Worm (Caenorhabditis elegans) whole organism, young adult: ENCODE measurements around the gene C15H11.1.

Experiments
- C06A6.2 ChIP-seq: fragments of 200-800 bp; sonication (Bioruptor generic); conservative IDR thresholded peaks from 2 replicates; pipeline ENCODE4 v1.3.6; 2022; ENCODE audit warnings: missing genetic modification characterization, missing compliant biosample characterization
- C17E4.6 ChIP-seq: fragments of 200-800 bp; sonication (Bioruptor generic); IDR thresholded peaks from 2 replicates; pipeline ENCODE4 v1.3.6; 2022; ENCODE audit warnings: missing genetic modification reagents, missing genetic modification characterization, missing compliant biosample characterization
- D2030.7 ChIP-seq: fragments of 200-800 bp; sonication (Bioruptor generic); IDR thresholded peaks from 2 replicates; pipeline ENCODE4 v1.3.6; 2022; ENCODE audit warnings: missing genetic modification reagents, missing genetic modification characterization, missing compliant biosample characterization
- F55B11.4 ChIP-seq: sonication (generic microtip); optimal IDR thresholded peaks from 2 replicates; lab custom pipeline; 2016; ENCODE audit warnings: missing compliant biosample characterization, missing genetic modification characterization, borderline replicate concordance; ENCODE audit not compliant: insufficient read depth
- K12H6.12 ChIP-seq: fragments of 200-800 bp; sonication (Bioruptor generic); optimal IDR thresholded peaks from 2 replicates; lab custom pipeline; 2018; ENCODE audit warnings: mild to moderate bottlenecking, missing genetic modification characterization, missing compliant biosample characterization
- Y53F4B.3 ChIP-seq: fragments of 200-800 bp; sonication (Bioruptor generic); IDR thresholded peaks from 2 replicates; pipeline ENCODE4 v1.3.6; 2022; ENCODE audit warnings: missing genetic modification reagents, missing genetic modification characterization, missing compliant biosample characterization
- Y53G8AR.9 ChIP-seq: fragments of 200-800 bp; sonication (Bioruptor generic); conservative IDR thresholded peaks from 2 replicates; pipeline ENCODE4 v1.3.6; 2022; ENCODE audit warnings: missing genetic modification reagents, missing genetic modification characterization, missing compliant biosample characterization
- Y67H2A.10 ChIP-seq: fragments of 200-800 bp; sonication (Bioruptor generic); conservative IDR thresholded peaks from 2 replicates; pipeline ENCODE4 v1.3.6; 2022; ENCODE audit warnings: missing genetic modification reagents, missing genetic modification characterization, missing compliant biosample characterization
- ZK185.1 ChIP-seq: sonication (generic microtip); optimal IDR thresholded peaks from 2 replicates; lab custom pipeline; 2016; ENCODE audit warnings: mild to moderate bottlenecking, missing genetic modification characterization, missing compliant biosample characterization; ENCODE audit not compliant: poor library complexity, severe bottlenecking
- aptf-3 ChIP-seq: fragments of 200-800 bp; sonication (Bioruptor generic); IDR thresholded peaks from 2 replicates; pipeline ENCODE4 v1.3.6; 2022; ENCODE audit warnings: missing genetic modification characterization, missing compliant biosample characterization
- ccch-3 ChIP-seq: fragments of 200-800 bp; sonication (Bioruptor generic); optimal IDR thresholded peaks from 2 replicates; lab custom pipeline; 2018; ENCODE audit warnings: mild to moderate bottlenecking, missing genetic modification characterization, missing compliant biosample characterization
- cebp-1 ChIP-seq, 2 experiments: fragments of 200-800 bp in 1 of 2; sonication (Bioruptor generic) in 1 of 2; sonication (generic microtip) in 1 of 2; IDR thresholded peaks in 1 of 2; optimal IDR thresholded peaks in 1 of 2; 2 replicates each; pipeline versions ENCODE4 v1.3.6 to Lab custom; 2017 to 2022; ENCODE audit warnings: missing compliant biosample characterization in 2 of 2, missing genetic modification characterization in 2 of 2, mild to moderate bottlenecking in 1 of 2, missing genetic modification reagents in 1 of 2, moderate library complexity in 1 of 2
- ceh-27 ChIP-seq: fragments of 200-800 bp; sonication (Bioruptor generic); optimal IDR thresholded peaks from 2 replicates; lab custom pipeline; 2018; ENCODE audit warnings: mild to moderate bottlenecking, missing genetic modification characterization, moderate library complexity, missing compliant biosample characterization
- ceh-58 ChIP-seq: fragments of 200-800 bp; sonication (Bioruptor generic); IDR thresholded peaks from 2 replicates; pipeline ENCODE4 v1.3.6; 2022; ENCODE audit warnings: missing genetic modification characterization, missing compliant biosample characterization
- ceh-91 ChIP-seq: fragments of 200-800 bp; sonication (Bioruptor generic); IDR thresholded peaks from 2 replicates; pipeline ENCODE4 v1.3.6; 2022; ENCODE audit warnings: missing genetic modification reagents, missing genetic modification characterization, missing compliant biosample characterization
- chd-7 ChIP-seq: sonication (generic microtip); optimal IDR thresholded peaks from 2 replicates; lab custom pipeline; 2016; ENCODE audit warnings: mild to moderate bottlenecking, missing genetic modification characterization, moderate library complexity, missing compliant biosample characterization
- die-1 ChIP-seq: sonication (generic microtip); optimal IDR thresholded peaks from 2 replicates; lab custom pipeline; 2016; ENCODE audit warnings: missing genotype, mild to moderate bottlenecking, missing genetic modification characterization, missing compliant biosample characterization
- dpff-1 ChIP-seq: sonication (generic microtip); optimal IDR thresholded peaks from 2 replicates; lab custom pipeline; 2017; ENCODE audit warnings: mild to moderate bottlenecking, missing genetic modification characterization, missing compliant biosample characterization
- efl-1 ChIP-seq: fragments of 150-350 bp; optimal IDR thresholded peaks from 2 replicates; lab custom pipeline; 2014; ENCODE audit warnings: missing biosample characterization, missing genetic modification reagents, missing genetic modification characterization
- ets-4 ChIP-seq: fragments of 200-800 bp; sonication (Bioruptor generic); optimal IDR thresholded peaks from 2 replicates; lab custom pipeline; 2018; ENCODE audit warnings: mild to moderate bottlenecking, missing genetic modification characterization, missing compliant biosample characterization
- fkh-3 ChIP-seq: sonication (generic microtip); optimal IDR thresholded peaks from 2 replicates; lab custom pipeline; 2016; ENCODE audit warnings: mild to moderate bottlenecking, missing genetic modification characterization, missing compliant biosample characterization
- hlh-26 ChIP-seq: fragments of 200-800 bp; sonication (Bioruptor generic); conservative IDR thresholded peaks from 2 replicates; pipeline ENCODE4 v1.3.6; 2022; ENCODE audit warnings: missing genetic modification reagents, missing genetic modification characterization, missing compliant biosample characterization
- hmg-1.2 ChIP-seq: fragments of 200-800 bp; sonication (Bioruptor generic); IDR thresholded peaks from 2 replicates; pipeline ENCODE4 v1.3.6; 2022; ENCODE audit warnings: missing genetic modification reagents, missing genetic modification characterization, missing compliant biosample characterization
- hmg-20 ChIP-seq: fragments of 200-800 bp; sonication (Bioruptor generic); IDR thresholded peaks from 2 replicates; pipeline ENCODE4 v1.3.6; 2022; ENCODE audit warnings: missing genetic modification reagents, missing genetic modification characterization, missing compliant biosample characterization
- let-607 ChIP-seq, 2 experiments: fragments of 200-800 bp in 1 of 2; sonication (Bioruptor generic) in 1 of 2; sonication (generic microtip) in 1 of 2; optimal IDR thresholded peaks; 2 replicates each; lab custom pipeline; 2016 to 2018; ENCODE audit warnings: mild to moderate bottlenecking in 2 of 2, missing compliant biosample characterization in 2 of 2, missing genetic modification characterization in 2 of 2, moderate library complexity in 2 of 2, missing genotype in 1 of 2
- lin-26 ChIP-seq: fragments of 200-800 bp; sonication (Bioruptor generic); IDR thresholded peaks from 2 replicates; pipeline ENCODE4 v1.3.6; 2022; ENCODE audit warnings: missing genetic modification reagents, missing genetic modification characterization, missing compliant biosample characterization
- lin-35 ChIP-seq, 3 experiments: fragments of 150-350 bp in 2 of 3; sonication (generic microtip) in 1 of 3; optimal IDR thresholded peaks; 2 replicates each; lab custom pipeline; 2014 to 2018; ENCODE audit warnings: missing biosample characterization in 3 of 3, missing genetic modification characterization in 3 of 3, missing genetic modification reagents in 3 of 3
- lir-1 ChIP-seq: fragments of 200-800 bp; sonication (Bioruptor generic); conservative IDR thresholded peaks from 2 replicates; pipeline ENCODE4 v1.3.6; 2022; ENCODE audit warnings: missing genetic modification reagents, missing genetic modification characterization, missing compliant biosample characterization
- lsl-1 ChIP-seq: fragments of 200-800 bp; sonication (Bioruptor generic); optimal IDR thresholded peaks from 2 replicates; lab custom pipeline; 2018; ENCODE audit warnings: mild to moderate bottlenecking, missing genetic modification characterization, moderate library complexity, missing compliant biosample characterization
- madf-10 ChIP-seq: sonication (generic microtip); optimal IDR thresholded peaks from 2 replicates; lab custom pipeline; 2016; ENCODE audit warnings: mild to moderate bottlenecking, missing genetic modification characterization, missing compliant biosample characterization
- madf-8 ChIP-seq: fragments of 200-800 bp; sonication (Bioruptor generic); conservative IDR thresholded peaks from 2 replicates; pipeline ENCODE4 v1.3.6; 2022; ENCODE audit warnings: missing genetic modification reagents, missing genetic modification characterization, missing compliant biosample characterization
- mel-28 ChIP-seq: sonication (generic microtip); optimal IDR thresholded peaks from 2 replicates; lab custom pipeline; 2016; ENCODE audit warnings: borderline replicate concordance, mild to moderate bottlenecking, missing genetic modification characterization, missing compliant biosample characterization
- mes-4 ChIP-seq: sonication (generic microtip); optimal IDR thresholded peaks from 2 replicates; lab custom pipeline; 2016; ENCODE audit warnings: missing genotype, missing genetic modification characterization, missing compliant biosample characterization
- mxl-1 ChIP-seq: sonication (generic microtip); optimal IDR thresholded peaks from 2 replicates; lab custom pipeline; 2016; ENCODE audit warnings: missing genetic modification characterization, missing compliant biosample characterization
- nfyb-1 ChIP-seq: fragments of 200-800 bp; sonication (Bioruptor generic); IDR thresholded peaks from 2 replicates; pipeline ENCODE4 v1.3.6; 2022; ENCODE audit warnings: missing genetic modification reagents, missing genetic modification characterization, missing compliant biosample characterization
- nhr-179 ChIP-seq: sonication (generic microtip); optimal IDR thresholded peaks from 2 replicates; lab custom pipeline; 2016; ENCODE audit warnings: mild to moderate bottlenecking, missing genetic modification characterization, missing compliant biosample characterization
- rcor-1 ChIP-seq: fragments of 200-800 bp; sonication (Bioruptor generic); IDR thresholded peaks from 2 replicates; pipeline ENCODE4 v1.3.6; 2022; ENCODE audit warnings: missing genetic modification reagents, missing genetic modification characterization, missing compliant biosample characterization
- sdz-38 ChIP-seq: sonication (generic microtip); optimal IDR thresholded peaks from 2 replicates; lab custom pipeline; 2016; ENCODE audit warnings: missing genotype, missing genetic modification characterization, missing compliant biosample characterization
- snpc-3.4 ChIP-seq: sonication (generic microtip); optimal IDR thresholded peaks from 2 replicates; lab custom pipeline; 2017; ENCODE audit warnings: missing genetic modification characterization, mild to moderate bottlenecking, missing compliant biosample characterization, antibody characterized with exemption, moderate library complexity, missing genotype, missing genetic modification reagents
- unc-62 ChIP-seq: fragments of 150-350 bp; optimal IDR thresholded peaks from 2 replicates; lab custom pipeline; 2014; ENCODE audit warnings: missing biosample characterization, missing genetic modification reagents, missing genetic modification characterization
- ztf-18 ChIP-seq: sonication (generic microtip); optimal IDR thresholded peaks from 2 replicates; lab custom pipeline; 2016; ENCODE audit warnings: missing genotype, mild to moderate bottlenecking, missing genetic modification characterization, missing compliant biosample characterization
- ztf-22 ChIP-seq: fragments of 200-800 bp; sonication (Bioruptor generic); optimal IDR thresholded peaks from 2 replicates; lab custom pipeline; 2018; ENCODE audit warnings: mild to moderate bottlenecking, missing genetic modification characterization, moderate library complexity, missing compliant biosample characterization
- ztf-25 ChIP-seq: fragments of 200-800 bp; sonication (Bioruptor generic); IDR thresholded peaks from 2 replicates; pipeline ENCODE4 v1.3.6; 2022; ENCODE audit warnings: missing genetic modification reagents, missing genetic modification characterization, missing compliant biosample characterization
- ztf-26 ChIP-seq: sonication (generic microtip); optimal IDR thresholded peaks from 2 replicates; lab custom pipeline; 2017; ENCODE audit warnings: missing genetic modification characterization, missing compliant biosample characterization
- ztf-28 ChIP-seq: fragments of 200-800 bp; sonication (Bioruptor generic); IDR thresholded peaks from 2 replicates; pipeline ENCODE4 v1.3.6; 2022; ENCODE audit warnings: missing genetic modification reagents, missing genetic modification characterization, missing compliant biosample characterization
- ztf-6 ChIP-seq: fragments of 200-800 bp; sonication (Bioruptor generic); IDR thresholded peaks from 2 replicates; pipeline ENCODE4 v1.3.6; 2022; ENCODE audit warnings: missing genetic modification reagents, missing genetic modification characterization, missing compliant biosample characterization

C15H11.1 gene

DNA sequence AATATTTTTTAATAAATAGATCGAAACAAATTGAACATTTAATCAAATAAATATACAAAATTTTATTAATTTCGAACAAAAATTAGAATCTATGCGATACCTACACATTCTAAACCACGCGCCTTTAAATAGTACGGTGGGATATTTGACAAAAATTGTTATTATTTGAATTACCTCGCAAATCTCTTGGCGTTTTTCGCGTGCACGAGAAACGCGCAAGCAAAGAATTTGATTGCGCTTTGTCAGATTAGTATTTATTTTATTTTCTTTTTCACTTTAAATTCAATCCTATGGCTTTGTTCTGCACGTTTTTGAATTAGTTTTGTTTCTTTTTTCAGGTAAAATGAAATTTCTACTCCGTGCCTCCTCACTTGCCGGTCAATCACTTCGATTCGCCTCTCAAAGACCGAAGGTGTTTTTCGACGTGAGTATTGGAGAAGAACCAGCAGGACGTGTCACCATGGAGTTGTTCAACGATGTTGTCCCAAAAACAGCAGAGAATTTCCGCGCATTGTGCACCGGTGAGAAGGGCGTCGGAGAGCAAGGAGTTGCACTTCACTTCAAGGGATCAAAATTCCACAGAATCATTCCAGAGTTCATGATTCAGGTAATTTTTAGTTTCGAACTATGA lies 37.8 kb upstream of the C15H11.1 start, which contains the start of gene cyn-1 (continued):
- TF ChIP-seq mes-4 (no peak), lin-35 (GFP tag; optimal IDR thresholded peaks at IDR 0.05; lab: Kevin White, UChicago) (peak; percentile 61 to 96 (median 74)), madf-8 (GFP tag; lab: Robert Waterston, UW) (peak; percentile 34; the same call in 1 of the 2 replicates), Y53F4B.3 (GFP tag; lab: Robert Waterston, UW) (no peak), aptf-3 (GFP tag; lab: Robert Waterston, UW) (no peak), F55B11.4 (tag; lab: Kevin White, UChicago) (no peak), dpff-1 (no peak), snpc-3.4 (peak; percentile 71), C17E4.6 (GFP tag; lab: Robert Waterston, UW) (no peak), ztf-22 (GFP tag; lab: Kevin White, UChicago) (no peak), C06A6.2 (no peak), Y67H2A.10 (GFP tag; lab: Robert Waterston, UW) (no peak), let-607 (tag; optimal IDR thresholded peaks at IDR 0.05; lab: Kevin White, UChicago) (peak in 1 of 2 experiments; percentile 44), mxl-1 (tag; lab: Kevin White, UChicago) (no peak), sdz-38 (tag; lab: Kevin White, UChicago) (no peak), mel-28 (tag; lab: Kevin White, UChicago) (no peak), ceh-91 (GFP tag; lab: Robert Waterston, UW) (0 out of 2 replicates have a peak, but pooled peaks have one; percentile 11), rcor-1 (peak; percentile 53), efl-1 (GFP tag; lab: Kevin White, UChicago) (peak; percentile 81), ztf-6 (GFP tag; lab: Robert Waterston, UW) (no peak), K12H6.12 (no peak), D2030.7 (GFP tag; lab: Robert Waterston, UW) (peak; percentile 54; the same call in 1 of the 2 replicates), ztf-25 (GFP tag; lab: Robert Waterston, UW) (no peak), die-1 (no peak), unc-62 (no peak), ceh-58 (GFP tag; lab: Robert Waterston, UW) (no peak), ztf-18 (tag; lab: Kevin White, UChicago) (peak; percentile 96), ztf-26 (tag; lab: Kevin White, UChicago) (peak; percentile 42), cebp-1 (GFP tag; IDR thresholded peaks at IDR 0.05; lab: Robert Waterston, UW) (no peak), cebp-1 (tag; optimal IDR thresholded peaks at IDR 0.05; lab: Kevin White, UChicago) (peak; percentile 72), ZK185.1 (tag; lab: Kevin White, UChicago) (peak; percentile 67), hmg-1.2 (GFP tag; lab: Robert Waterston, UW) (peak; percentile 53), nhr-179 (no peak), lir-1 (GFP tag; lab: Robert Waterston, UW) (no peak), fkh-3 (no peak), chd-7 (no peak), nfyb-1 (GFP tag; lab: Robert Waterston, UW) (peak; percentile 70), Y53G8AR.9 (peak; percentile 91), lsl-1 (GFP tag; lab: Kevin White, UChicago) (peak; percentile 65), hmg-20 (GFP tag; lab: Robert Waterston, UW) (no peak), ccch-3 (GFP tag; lab: Kevin White, UChicago) (no peak), ets-4 (GFP tag; lab: Kevin White, UChicago) (no peak), madf-10 (peak; percentile 51), hlh-26 (GFP tag; lab: Robert Waterston, UW) (no peak), ceh-27 (GFP tag; lab: Kevin White, UChicago) (no peak), ztf-28 (no peak), lin-26 (GFP tag; lab: Robert Waterston, UW) (no peak; the same call in 1 of the 2 replicates)
